Worm (Caenorhabditis elegans): Measurements from ENCODE around the gene rgs-4.

Gene rgs-4

ce11 chrII:12679635-12680034 is 25.1 kb downstream of the rgs-4 start, which contains the start of the genes Y38E10A.33 and cox-10 (continued):
- TF ChIP-seq pag-3 (tag; optimal IDR thresholded peaks at IDR 0.05; ENCODE audit: borderline replicate concordance, insufficient read depth) (no peak), unc-130 (tag; optimal IDR thresholded peaks at IDR 0.05) (peak; percentile 36), dsc-1 (tag; optimal IDR thresholded peaks at IDR 0.05) (peak; percentile 79), egl-27 (tag; optimal IDR thresholded peaks at IDR 0.05) (no peak), sptf-1 (tag; optimal IDR thresholded peaks at IDR 0.05) (no peak), nhr-237 (tag; optimal IDR thresholded peaks at IDR 0.05) (no peak), isw-1 (GFP tag; IDR thresholded peaks at IDR 0.05) (peak; percentile 79), ceh-82 (tag; optimal IDR thresholded peaks at IDR 0.05) (peak; percentile 58 to 68 (median 66)), nhr-47 (tag; optimal IDR thresholded peaks at IDR 0.05) (peak; percentile 86), lin-14 (GFP tag; optimal IDR thresholded peaks at IDR 0.05) (no peak), mef-2 (tag; optimal IDR thresholded peaks at IDR 0.05) (no peak), skn-1 (tag; optimal IDR thresholded peaks at IDR 0.05) (peak; percentile 71), lir-3 (tag; optimal IDR thresholded peaks at IDR 0.05; ENCODE audit: poor library complexity) (no peak), ces-1 (GFP tag; optimal IDR thresholded peaks at IDR 0.05) (no peak), tlp-1 (tag; optimal IDR thresholded peaks at IDR 0.05) (no peak), blmp-1 (tag; optimal IDR thresholded peaks at IDR 0.05) (peak; percentile 49), F16B12.6 (tag; optimal IDR thresholded peaks at IDR 0.05) (no peak), snpc-4 (tag; optimal IDR thresholded peaks at IDR 0.05) (peak; percentile 55), efl-1 (optimal IDR thresholded peaks at IDR 0.05) (peak; percentile 66 to 94), efl-1 (GFP tag; optimal IDR thresholded peaks at IDR 0.05 in 1 of 2) (peak; percentile 95 to 100), mab-9 (GFP tag; IDR thresholded peaks at IDR 0.05) (no peak), C04F5.9 (tag; optimal IDR thresholded peaks at IDR 0.05) (peak; percentile 14), pqm-1 (tag; optimal IDR thresholded peaks at IDR 0.05) (no peak), nhr-71 (tag; optimal IDR thresholded peaks at IDR 0.05) (peak; percentile 78), ceh-88 (GFP tag; IDR thresholded peaks at IDR 0.05) (peak; percentile 32; the same call in 1 of the 2 replicates), ceh-8 (GFP tag; optimal IDR thresholded peaks at IDR 0.05) (peak; percentile 11), ceh-90 (tag; optimal IDR thresholded peaks at IDR 0.05) (peak; percentile 11), lin-15B (tag; optimal IDR thresholded peaks at IDR 0.05) (peak; percentile 38), mep-1 (tag; optimal IDR thresholded peaks at IDR 0.05) (peak; percentile 37), ztf-11 (tag; optimal IDR thresholded peaks at IDR 0.05) (peak in 1 of 2 experiments; percentile 38), fos-1 (tag; optimal IDR thresholded peaks at IDR 0.05) (no peak)

ce11 chrII:12689333-12689732 is 34.8 kb downstream of the rgs-4 start:
- TF ChIP-seq blmp-1 (tag; optimal IDR thresholded peaks at IDR 0.05) (peak; percentile 84), lin-39 (tag; optimal IDR thresholded peaks at IDR 0.05) (no peak)

- TF ChIP-seq lin-13 (GFP tag; optimal IDR thresholded peaks at IDR 0.05) (no peak), unc-86 (tag; optimal IDR thresholded peaks at IDR 0.05) (peak; percentile 52), isw-1 (GFP tag; IDR thresholded peaks at IDR 0.05) (no peak), lin-14 (GFP tag; optimal IDR thresholded peaks at IDR 0.05) (peak; percentile 30), tbx-2 (tag; optimal IDR thresholded peaks at IDR 0.05) (no peak)
Observed at ce11 chrII:12690905-12691304, 36.4 kb downstream of the rgs-4 start.

ce11 chrII:12691351-12691750 is 36.8 kb downstream of the rgs-4 start:
- TF ChIP-seq snpc-4 (tag; optimal IDR thresholded peaks at IDR 0.05) = no peak
- no peak for TF ChIP-seq nhr-77 (tag; optimal IDR thresholded peaks at IDR 0.05)
- no peak for TF ChIP-seq tlp-1 (tag; optimal IDR thresholded peaks at IDR 0.05)
- TF ChIP-seq lin-15B (tag; optimal IDR thresholded peaks at IDR 0.05) = no peak
- no peak for TF ChIP-seq egl-27 (tag; optimal IDR thresholded peaks at IDR 0.05)

- TF ChIP-seq sup-37 (GFP tag; optimal IDR thresholded peaks at IDR 0.05) (no peak), C34B4.2 (tag; optimal IDR thresholded peaks at IDR 0.05) (no peak), fkh-8 (tag; optimal IDR thresholded peaks at IDR 0.05) (peak; percentile 22), ets-5 (GFP tag; IDR thresholded peaks at IDR 0.05) (no peak), blmp-1 (tag; optimal IDR thresholded peaks at IDR 0.05) (peak; percentile 78), ceh-82 (tag; optimal IDR thresholded peaks at IDR 0.05) (no peak), ztf-11 (tag; optimal IDR thresholded peaks at IDR 0.05) (no peak), zag-1 (tag; optimal IDR thresholded peaks at IDR 0.05) (no peak), aha-1 (tag; optimal IDR thresholded peaks at IDR 0.05) (no peak), elt-3 (tag; optimal IDR thresholded peaks at IDR 0.05) (peak in 1 of 6 experiments; percentile 2)
Observed at ce11 chrII:12692694-12693093, 38.1 kb downstream of the rgs-4 start.
